Worm (Caenorhabditis elegans): ENCODE measurements around the gene kxd-1.

The kxd-1 gene

DNA sequence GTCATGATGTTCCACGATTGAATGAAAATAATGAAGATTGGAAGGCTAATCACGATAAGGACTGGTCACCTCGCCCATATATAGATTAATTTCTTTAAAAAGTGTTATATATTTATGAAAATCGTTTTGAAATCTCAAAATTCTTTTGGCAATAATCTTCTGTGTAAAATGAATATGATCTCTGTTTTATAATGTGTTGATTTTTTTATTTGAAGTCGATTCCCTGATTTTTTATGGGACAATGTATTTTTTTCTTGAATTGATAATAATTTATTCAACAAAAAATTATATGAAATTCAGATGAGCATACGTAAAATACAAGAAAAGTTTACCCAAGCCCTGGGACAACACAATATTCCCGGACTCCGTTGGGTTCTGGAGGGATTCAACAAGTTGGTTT, 18.2 kb downstream of the kxd-1 start, which contains the start of gene C05C8.1:
Gene C05C8.1 (plus strand): TSS at position 301 of the 400 bp plus-strand sequence.
- TF ChIP-seq rnt-1 (tag; optimal IDR thresholded peaks at IDR 0.05) (no peak), Y22D7AL.16 (tag; optimal IDR thresholded peaks at IDR 0.05) (no peak), hlh-8 (tag; optimal IDR thresholded peaks at IDR 0.05) (no peak), unc-42 (tag; optimal IDR thresholded peaks at IDR 0.05) (no peak), ets-4 (tag; optimal IDR thresholded peaks at IDR 0.05) (no peak), ceh-22 (tag; optimal IDR thresholded peaks at IDR 0.05) (no peak), K09A11.1 (tag; optimal IDR thresholded peaks at IDR 0.05; ENCODE audit: insufficient read depth) (no peak), fax-1 (tag; optimal IDR thresholded peaks at IDR 0.05) (no peak), pat-9 (tag; optimal IDR thresholded peaks at IDR 0.05) (no peak), ttx-3 (tag; optimal IDR thresholded peaks at IDR 0.05) (no peak), dve-1 (tag; optimal IDR thresholded peaks at IDR 0.05) (no peak), lin-11 (tag; optimal IDR thresholded peaks at IDR 0.05) (no peak), npax-4 (tag; optimal IDR thresholded peaks at IDR 0.05) (no peak), nfya-1 (tag; optimal IDR thresholded peaks at IDR 0.05) (no peak), odd-2 (tag; optimal IDR thresholded peaks at IDR 0.05) (no peak), nhr-11 (tag; optimal IDR thresholded peaks at IDR 0.05) (no peak), C38D4.7 (GFP tag; optimal IDR thresholded peaks at IDR 0.05) (no peak)

DNA sequence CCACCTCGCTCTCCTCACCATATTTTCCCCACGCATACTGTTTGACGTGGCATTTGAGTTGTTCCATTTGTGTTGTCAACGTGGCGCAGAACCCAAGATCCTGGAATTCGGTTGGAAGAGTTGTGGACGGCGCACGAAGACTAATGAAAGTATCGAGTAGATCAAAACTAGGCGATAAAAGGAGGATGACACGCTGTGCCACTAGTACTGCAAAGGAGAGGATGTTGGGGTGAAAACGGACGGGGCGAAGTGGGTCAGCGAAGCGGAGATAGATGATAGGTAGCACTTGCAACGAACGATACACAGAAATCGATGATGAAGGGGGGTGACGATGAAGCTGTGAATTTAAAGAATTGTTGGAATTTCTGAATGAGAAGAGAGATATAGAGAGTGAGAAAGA, 25.7 kb downstream of the kxd-1 start, which contains the start of gene C05C8.7:
Gene C05C8.7 (minus strand): TSS at position 100 of the 400 bp plus-strand sequence.
- TF ChIP-seq ceh-31 (tag; optimal IDR thresholded peaks at IDR 0.05) = no peak
- no peak for TF ChIP-seq unc-86 (tag; optimal IDR thresholded peaks at IDR 0.05)
- TF ChIP-seq unc-3 (GFP tag; conservative IDR thresholded peaks at IDR 0.05) = no peak
- TF ChIP-seq unc-3 (tag; optimal IDR thresholded peaks at IDR 0.05) = no peak
- TF ChIP-seq ref-2 (tag; optimal IDR thresholded peaks at IDR 0.05) = no peak
- TF ChIP-seq hlh-13 (GFP tag; optimal IDR thresholded peaks at IDR 0.05) = no peak
- TF ChIP-seq tbx-7 (tag; optimal IDR thresholded peaks at IDR 0.05) = no peak
- TF ChIP-seq syd-9 (tag; optimal IDR thresholded peaks at IDR 0.05) = no peak
- no peak for TF ChIP-seq ceh-18 (tag; optimal IDR thresholded peaks at IDR 0.05)

DNA sequence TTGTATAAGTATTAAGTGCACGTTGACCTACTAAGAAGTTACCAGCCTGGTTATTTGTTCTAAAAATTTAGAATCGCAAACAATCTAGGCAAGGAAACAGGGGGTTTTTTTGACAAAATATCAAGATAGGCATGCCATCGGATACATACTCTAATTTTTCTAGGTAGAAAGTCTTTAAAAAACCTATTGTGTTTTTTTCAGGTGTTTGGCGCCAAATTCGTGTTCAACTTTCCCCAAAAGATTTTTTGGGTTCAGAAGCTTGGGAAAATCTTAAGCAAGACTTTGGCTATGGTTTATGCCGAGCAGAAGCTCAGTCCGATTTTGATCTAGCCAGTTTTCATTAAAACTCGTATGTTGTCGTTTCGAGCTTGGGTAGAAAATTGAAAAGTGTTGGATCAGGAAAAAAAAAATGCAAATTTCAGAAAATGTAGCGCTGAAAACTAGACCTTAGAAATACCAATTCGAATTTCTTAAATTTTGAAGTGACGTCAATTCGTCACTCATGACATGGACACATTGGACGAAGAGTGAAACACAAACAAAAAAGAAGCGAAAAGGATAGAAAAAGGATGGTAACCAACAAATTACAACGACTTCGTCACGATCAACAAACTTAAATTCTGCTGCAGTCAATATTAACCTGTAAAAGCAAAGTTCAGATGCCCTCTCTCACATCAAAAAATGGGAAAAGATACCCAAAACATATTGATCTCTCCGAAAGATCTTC, 27.1 kb downstream of the kxd-1 start:
- TF ChIP-seq fkh-6 (tag; optimal IDR thresholded peaks at IDR 0.05) = no peak
- TF ChIP-seq ceh-18 (tag; optimal IDR thresholded peaks at IDR 0.05) = no peak
- no peak for TF ChIP-seq F13H6.1 (tag; optimal IDR thresholded peaks at IDR 0.05)
- no peak for TF ChIP-seq unc-3 (GFP tag; conservative IDR thresholded peaks at IDR 0.05)
- TF ChIP-seq unc-3 (tag; optimal IDR thresholded peaks at IDR 0.05) = no peak
- TF ChIP-seq ahr-1 (tag; optimal IDR thresholded peaks at IDR 0.05) = no peak
- TF ChIP-seq ceh-34 (tag; optimal IDR thresholded peaks at IDR 0.05) = no peak
- no peak for TF ChIP-seq hlh-30 (tag; optimal IDR thresholded peaks at IDR 0.05; ENCODE audit: insufficient read depth)
- TF ChIP-seq hlh-6 (tag; optimal IDR thresholded peaks at IDR 0.05) = no peak
- TF ChIP-seq lin-11 (tag; optimal IDR thresholded peaks at IDR 0.05) = no peak
- TF ChIP-seq ttx-3 (tag; optimal IDR thresholded peaks at IDR 0.05) = no peak
- no peak for TF ChIP-seq pros-1 (tag; optimal IDR thresholded peaks at IDR 0.05)
- no peak for TF ChIP-seq ceh-9 (tag; optimal IDR thresholded peaks at IDR 0.05)
- TF ChIP-seq T23F11.4 (GFP tag; optimal IDR thresholded peaks at IDR 0.05) = no peak
- TF ChIP-seq ets-4 (tag; optimal IDR thresholded peaks at IDR 0.05) = no peak
- no peak for TF ChIP-seq sox-4 (tag; optimal IDR thresholded peaks at IDR 0.05)

DNA sequence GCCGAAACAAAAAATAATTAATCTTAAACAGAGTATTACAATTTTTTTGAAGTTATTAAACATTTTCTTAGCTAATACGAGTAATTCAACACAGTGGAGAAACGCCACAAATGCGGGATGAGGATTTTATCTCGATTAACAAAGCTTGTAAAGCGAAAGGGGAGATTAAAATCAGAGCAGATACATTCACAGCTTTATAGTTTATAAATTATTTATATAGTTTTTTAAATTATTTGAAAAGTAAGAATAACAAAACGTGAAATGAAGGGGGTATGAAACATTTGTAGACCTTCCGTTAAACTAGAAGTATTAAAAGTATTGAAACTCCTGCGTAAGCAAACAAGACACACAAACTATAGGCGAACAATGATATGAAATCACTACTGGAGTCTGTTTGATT, 33.8 kb downstream of the kxd-1 start, which contains the start of gene C05C8.8:
Gene C05C8.8 (minus strand): TSS at position 101 of the 400 bp plus-strand sequence.
- TF ChIP-seq hlh-6 (tag; optimal IDR thresholded peaks at IDR 0.05) (no peak), ets-4 (tag; optimal IDR thresholded peaks at IDR 0.05) (no peak), ceh-30 (tag; optimal IDR thresholded peaks at IDR 0.05) (no peak), pqm-1 (tag; optimal IDR thresholded peaks at IDR 0.05) (no peak), pag-3 (tag; optimal IDR thresholded peaks at IDR 0.05; ENCODE audit: borderline replicate concordance) (no peak), nfya-1 (tag; optimal IDR thresholded peaks at IDR 0.05) (no peak), ceh-34 (tag; optimal IDR thresholded peaks at IDR 0.05) (no peak), pros-1 (tag; optimal IDR thresholded peaks at IDR 0.05) (no peak), ceh-22 (tag; optimal IDR thresholded peaks at IDR 0.05) (no peak), che-1 (tag; optimal IDR thresholded peaks at IDR 0.05) (no peak), sox-4 (tag; optimal IDR thresholded peaks at IDR 0.05) (no peak), pat-9 (tag; optimal IDR thresholded peaks at IDR 0.05) (no peak), ceh-48 (tag; optimal IDR thresholded peaks at IDR 0.05) (no peak), gmeb-2 (tag; optimal IDR thresholded peaks at IDR 0.05) (no peak), odd-2 (tag; optimal IDR thresholded peaks at IDR 0.05) (no peak)
